Worm (Caenorhabditis elegans): ENCODE results near the gene daf-19.

daf-19 gene

DNA sequence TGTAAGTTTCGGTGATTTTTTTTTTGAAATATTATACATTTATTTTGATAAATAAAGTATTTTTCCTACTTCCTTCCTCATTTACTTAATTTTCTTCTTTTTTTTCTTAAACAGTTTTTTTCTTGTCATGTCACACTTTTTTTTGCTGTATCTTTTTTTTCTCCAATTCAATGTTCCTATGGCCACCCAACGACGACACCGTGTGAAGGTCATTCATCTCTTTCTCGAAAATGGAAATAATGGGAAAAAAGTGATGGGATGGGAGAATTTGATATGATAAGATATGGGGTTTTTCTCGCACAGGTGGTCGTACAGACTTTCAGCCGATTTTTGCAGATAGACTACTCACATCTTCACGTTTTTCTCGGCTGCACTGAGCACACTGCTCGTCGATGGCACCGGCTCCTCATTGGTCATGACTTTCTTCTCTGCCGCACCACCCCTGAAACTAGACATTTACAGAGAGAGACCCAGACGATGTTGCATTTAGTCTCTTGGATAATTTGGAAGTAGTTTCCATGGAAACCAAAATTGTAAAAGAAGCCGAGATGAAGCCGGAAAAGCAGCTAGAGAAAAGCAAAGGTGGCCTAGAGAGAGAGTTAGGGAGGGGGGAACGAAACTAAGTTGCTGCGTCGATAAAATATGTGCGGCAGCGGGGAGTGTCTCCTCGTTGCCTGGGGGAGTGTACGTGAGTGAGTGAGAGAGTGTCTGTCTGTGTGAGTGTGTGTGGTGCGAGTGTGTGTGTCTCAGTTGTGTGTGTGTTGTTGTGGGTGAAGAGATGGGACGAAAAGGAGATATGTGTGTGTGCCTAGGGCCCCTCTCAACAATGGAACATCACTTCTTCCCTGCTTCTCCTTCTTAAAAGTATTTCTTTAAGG is at the start of gene daf-19:
daf-19 (minus strand) TSS at position 442 of the 878 bp plus-strand sequence.
- TF ChIP-seq ceh-82 (tag; optimal IDR thresholded peaks at IDR 0.05) (peak in 2 of 3 experiments; percentile 30 to 71), blmp-1 (tag; optimal IDR thresholded peaks at IDR 0.05) (peak; percentile 59), F16B12.6 (tag; optimal IDR thresholded peaks at IDR 0.05) (no peak), Y116A8C.19 (tag; optimal IDR thresholded peaks at IDR 0.05; ENCODE audit: borderline replicate concordance) (no peak), nhr-20 (tag; optimal IDR thresholded peaks at IDR 0.05) (peak; percentile 52), C04F5.9 (tag; optimal IDR thresholded peaks at IDR 0.05) (no peak), elt-2 (tag; optimal IDR thresholded peaks at IDR 0.05) (no peak), egl-13 (tag; optimal IDR thresholded peaks at IDR 0.05) (peak; percentile 75), unc-62 (GFP tag; optimal IDR thresholded peaks at IDR 0.05) (no peak), nhr-76 (tag; optimal IDR thresholded peaks at IDR 0.05) (no peak), fkh-4 (tag; optimal IDR thresholded peaks at IDR 0.05; ENCODE audit: borderline replicate concordance) (no peak), nhr-19 (GFP tag; conservative IDR thresholded peaks at IDR 0.05) (peak; percentile 30; the same call in 1 of the 2 replicates), grh-1 (GFP tag; IDR thresholded peaks at IDR 0.05) (no peak), lin-39 (tag; optimal IDR thresholded peaks at IDR 0.05) (no peak), pqm-1 (tag; optimal IDR thresholded peaks at IDR 0.05) (no peak), nhr-11 (tag; optimal IDR thresholded peaks at IDR 0.05) (peak; percentile 65), pag-3 (tag; optimal IDR thresholded peaks at IDR 0.05; ENCODE audit: borderline replicate concordance, insufficient read depth) (no peak), xbp-1 (tag; optimal IDR thresholded peaks at IDR 0.05) (peak; percentile 30), hlh-17 (GFP tag; optimal IDR thresholded peaks at IDR 0.05; ENCODE audit: borderline replicate concordance) (no peak), nhr-84 (tag; optimal IDR thresholded peaks at IDR 0.05) (no peak), snpc-4 (tag; optimal IDR thresholded peaks at IDR 0.05) (no peak), efl-1 (optimal IDR thresholded peaks at IDR 0.05) (peak; percentile 27 to 35), efl-1 (GFP tag; optimal IDR thresholded peaks at IDR 0.05 in 1 of 2) (peak in 1 of 2 experiments; percentile 18), mab-9 (GFP tag; IDR thresholded peaks at IDR 0.05) (no peak), swsn-7 (tag; optimal IDR thresholded peaks at IDR 0.05) (peak; percentile 63), pax-3 (tag; optimal IDR thresholded peaks at IDR 0.05) (peak; percentile 60), ama-1 (optimal IDR thresholded peaks at IDR 0.05) (peak; percentile 34), ztf-11 (tag; optimal IDR thresholded peaks at IDR 0.05) (peak in 1 of 2 experiments; percentile 73), ets-5 (GFP tag; IDR thresholded peaks at IDR 0.05) (no peak), ceh-8 (GFP tag; optimal IDR thresholded peaks at IDR 0.05) (no peak), vab-15 (tag; optimal IDR thresholded peaks at IDR 0.05) (no peak), fkh-10 (GFP tag; optimal IDR thresholded peaks at IDR 0.05) (peak; percentile 35), tlp-1 (tag; optimal IDR thresholded peaks at IDR 0.05) (no peak), sup-37 (GFP tag; optimal IDR thresholded peaks at IDR 0.05) (no peak), ceh-63 (GFP tag; optimal IDR thresholded peaks at IDR 0.05) (no peak), nhr-85 (tag) (no peak), isw-1 (GFP tag; IDR thresholded peaks at IDR 0.05) (peak; percentile 20), mep-1 (tag; optimal IDR thresholded peaks at IDR 0.05) (peak; percentile 55), ceh-90 (tag; optimal IDR thresholded peaks at IDR 0.05) (no peak), unc-98 (GFP tag; IDR thresholded peaks at IDR 0.05) (no peak), unc-86 (tag; optimal IDR thresholded peaks at IDR 0.05) (peak; percentile 52), jun-1 (tag; optimal IDR thresholded peaks at IDR 0.05) (peak; percentile 11), lin-35 (GFP tag; optimal IDR thresholded peaks at IDR 0.05) (peak; percentile 28 to 50), tbx-2 (tag; optimal IDR thresholded peaks at IDR 0.05) (peak; percentile 45), nhr-12 (tag; optimal IDR thresholded peaks at IDR 0.05) (no peak), unc-130 (tag; optimal IDR thresholded peaks at IDR 0.05) (no peak), ces-1 (GFP tag; optimal IDR thresholded peaks at IDR 0.05) (no peak), alr-1 (tag; optimal IDR thresholded peaks at IDR 0.05; ENCODE audit: borderline replicate concordance) (no peak), aha-1 (tag; optimal IDR thresholded peaks at IDR 0.05) (no peak), rnt-1 (tag; optimal IDR thresholded peaks at IDR 0.05) (peak; percentile 50), lin-14 (GFP tag; optimal IDR thresholded peaks at IDR 0.05) (peak; percentile 76)

Measured in whole organism, L1 larva.